Worm (Caenorhabditis elegans) whole organism, young adult: ENCODE data around the gene coa-3.

Source experiments
- B0035.1 ChIP-seq: sonication (generic microtip); optimal IDR thresholded peaks from 2 replicates; lab custom pipeline; 2016; ENCODE audit warnings: missing genetic modification characterization, mild to moderate bottlenecking, missing compliant biosample characterization, missing genotype, missing genetic modification reagents
- B0336.3 ChIP-seq: fragments of 200-800 bp; sonication (Bioruptor generic); IDR thresholded peaks from 2 replicates; pipeline ENCODE4 v1.3.6; 2022; ENCODE audit warnings: missing genetic modification characterization, missing compliant biosample characterization
- F22D6.2 ChIP-seq: sonication (generic microtip); optimal IDR thresholded peaks from 2 replicates; lab custom pipeline; 2016; ENCODE audit warnings: mild to moderate bottlenecking, missing genetic modification characterization, missing compliant biosample characterization
- F52B5.7 ChIP-seq: sonication (generic microtip); optimal IDR thresholded peaks from 2 replicates; lab custom pipeline; 2016; ENCODE audit warnings: mild to moderate bottlenecking, missing genetic modification characterization, missing compliant biosample characterization
- F55B11.4 ChIP-seq: sonication (generic microtip); optimal IDR thresholded peaks from 2 replicates; lab custom pipeline; 2016; ENCODE audit warnings: missing compliant biosample characterization, missing genetic modification characterization, borderline replicate concordance; ENCODE audit not compliant: insufficient read depth
- F57C9.4 ChIP-seq: sonication (generic microtip); optimal IDR thresholded peaks from 2 replicates; lab custom pipeline; 2017; ENCODE audit warnings: mild to moderate bottlenecking, missing genetic modification characterization, missing compliant biosample characterization
- K11D2.4 ChIP-seq: fragments of 200-800 bp; sonication (Bioruptor generic); IDR thresholded peaks from 2 replicates; pipeline ENCODE4 v1.3.6; 2022; ENCODE audit warnings: missing genetic modification reagents, missing genetic modification characterization, missing compliant biosample characterization
- K12H6.12 ChIP-seq: fragments of 200-800 bp; sonication (Bioruptor generic); optimal IDR thresholded peaks from 2 replicates; lab custom pipeline; 2018; ENCODE audit warnings: mild to moderate bottlenecking, missing genetic modification characterization, missing compliant biosample characterization
- T26A5.8 ChIP-seq: sonication (generic microtip); optimal IDR thresholded peaks from 2 replicates; lab custom pipeline; 2016; ENCODE audit warnings: missing genetic modification characterization, missing compliant biosample characterization
- Y67H2A.10 ChIP-seq: fragments of 200-800 bp; sonication (Bioruptor generic); conservative IDR thresholded peaks from 2 replicates; pipeline ENCODE4 v1.3.6; 2022; ENCODE audit warnings: missing genetic modification reagents, missing genetic modification characterization, missing compliant biosample characterization
- ZK185.1 ChIP-seq: sonication (generic microtip); optimal IDR thresholded peaks from 2 replicates; lab custom pipeline; 2016; ENCODE audit warnings: mild to moderate bottlenecking, missing genetic modification characterization, missing compliant biosample characterization; ENCODE audit not compliant: poor library complexity, severe bottlenecking
- attf-6 ChIP-seq: fragments of 200-800 bp; sonication (Bioruptor generic); IDR thresholded peaks from 2 replicates; pipeline ENCODE4 v1.3.6; 2022; ENCODE audit warnings: missing genetic modification reagents, missing genetic modification characterization, missing compliant biosample characterization
- bed-2 ChIP-seq: fragments of 200-800 bp; sonication (Bioruptor generic); IDR thresholded peaks from 2 replicates; pipeline ENCODE4 v1.3.6; 2022; ENCODE audit warnings: missing genetic modification reagents, missing genetic modification characterization, missing compliant biosample characterization
- cebp-1 ChIP-seq, 2 experiments: fragments of 200-800 bp in 1 of 2; sonication (Bioruptor generic) in 1 of 2; sonication (generic microtip) in 1 of 2; IDR thresholded peaks in 1 of 2; optimal IDR thresholded peaks in 1 of 2; 2 replicates each; pipeline versions ENCODE4 v1.3.6 to Lab custom; 2017 to 2022; ENCODE audit warnings: missing compliant biosample characterization in 2 of 2, missing genetic modification characterization in 2 of 2, mild to moderate bottlenecking in 1 of 2, missing genetic modification reagents in 1 of 2, moderate library complexity in 1 of 2
- cebp-2 ChIP-seq: fragments of 200-800 bp; sonication (Bioruptor generic); IDR thresholded peaks from 2 replicates; pipeline ENCODE4 v1.3.6; 2022; ENCODE audit warnings: missing genetic modification characterization, missing compliant biosample characterization
- ceh-40 ChIP-seq: fragments of 200-800 bp; sonication (Bioruptor generic); IDR thresholded peaks from 2 replicates; pipeline ENCODE4 v1.3.6; 2022; ENCODE audit warnings: missing genetic modification characterization, missing compliant biosample characterization
- dpl-1 ChIP-seq: fragments of 150-350 bp; optimal IDR thresholded peaks from 2 replicates; lab custom pipeline; 2014; ENCODE audit warnings: missing biosample characterization, missing genetic modification reagents, missing genetic modification characterization
- egl-18 ChIP-seq: fragments of 200-800 bp; sonication (Bioruptor generic); IDR thresholded peaks from 2 replicates; pipeline ENCODE4 v1.3.6; 2022; ENCODE audit warnings: missing genetic modification reagents, missing genetic modification characterization, missing compliant biosample characterization
- egrh-3 ChIP-seq: fragments of 200-800 bp; sonication (Bioruptor generic); IDR thresholded peaks from 2 replicates; pipeline ENCODE4 v1.3.6; 2022; ENCODE audit warnings: missing genetic modification reagents, missing genetic modification characterization, missing compliant biosample characterization
- ets-4 ChIP-seq: fragments of 200-800 bp; sonication (Bioruptor generic); optimal IDR thresholded peaks from 2 replicates; lab custom pipeline; 2018; ENCODE audit warnings: mild to moderate bottlenecking, missing genetic modification characterization, missing compliant biosample characterization
- him-1 ChIP-seq: sonication (generic microtip); optimal IDR thresholded peaks from 2 replicates; lab custom pipeline; 2016; ENCODE audit warnings: missing genotype, missing genetic modification reagents, missing genetic modification characterization, missing compliant biosample characterization
- hlh-26 ChIP-seq: fragments of 200-800 bp; sonication (Bioruptor generic); conservative IDR thresholded peaks from 2 replicates; pipeline ENCODE4 v1.3.6; 2022; ENCODE audit warnings: missing genetic modification reagents, missing genetic modification characterization, missing compliant biosample characterization
- hmg-20 ChIP-seq: fragments of 200-800 bp; sonication (Bioruptor generic); IDR thresholded peaks from 2 replicates; pipeline ENCODE4 v1.3.6; 2022; ENCODE audit warnings: missing genetic modification reagents, missing genetic modification characterization, missing compliant biosample characterization
- hsf-1 ChIP-seq: fragments of 200-800 bp; sonication (Bioruptor generic); IDR thresholded peaks from 2 replicates; pipeline ENCODE4 v1.3.6; 2022; ENCODE audit warnings: missing genetic modification reagents, missing genetic modification characterization, missing compliant biosample characterization
- let-607 ChIP-seq, 2 experiments: fragments of 200-800 bp in 1 of 2; sonication (Bioruptor generic) in 1 of 2; sonication (generic microtip) in 1 of 2; optimal IDR thresholded peaks; 2 replicates each; lab custom pipeline; 2016 to 2018; ENCODE audit warnings: mild to moderate bottlenecking in 2 of 2, missing compliant biosample characterization in 2 of 2, missing genetic modification characterization in 2 of 2, moderate library complexity in 2 of 2, missing genotype in 1 of 2
- lir-1 ChIP-seq: fragments of 200-800 bp; sonication (Bioruptor generic); conservative IDR thresholded peaks from 2 replicates; pipeline ENCODE4 v1.3.6; 2022; ENCODE audit warnings: missing genetic modification reagents, missing genetic modification characterization, missing compliant biosample characterization
- lsl-1 ChIP-seq: fragments of 200-800 bp; sonication (Bioruptor generic); optimal IDR thresholded peaks from 2 replicates; lab custom pipeline; 2018; ENCODE audit warnings: mild to moderate bottlenecking, missing genetic modification characterization, moderate library complexity, missing compliant biosample characterization
- lsy-27 ChIP-seq: sonication (generic microtip); optimal IDR thresholded peaks from 2 replicates; lab custom pipeline; 2017; ENCODE audit warnings: missing genetic modification characterization, mild to moderate bottlenecking, missing compliant biosample characterization, antibody characterized with exemption, missing genotype, borderline replicate concordance; ENCODE audit not compliant: insufficient read depth
- madf-3 ChIP-seq: fragments of 200-800 bp; sonication (Bioruptor generic); IDR thresholded peaks from 2 replicates; pipeline ENCODE4 v1.3.6; 2022; ENCODE audit warnings: missing genetic modification reagents, missing genetic modification characterization, missing compliant biosample characterization
- mel-28 ChIP-seq: sonication (generic microtip); optimal IDR thresholded peaks from 2 replicates; lab custom pipeline; 2016; ENCODE audit warnings: borderline replicate concordance, mild to moderate bottlenecking, missing genetic modification characterization, missing compliant biosample characterization
- nfya-1 ChIP-seq: sonication (generic microtip); optimal IDR thresholded peaks from 2 replicates; lab custom pipeline; 2017; ENCODE audit warnings: antibody characterized with exemption, missing compliant biosample characterization, missing genetic modification characterization, borderline replicate concordance; ENCODE audit not compliant: insufficient read depth
- nfya-2 ChIP-seq: fragments of 200-800 bp; sonication (Bioruptor generic); IDR thresholded peaks from 2 replicates; pipeline ENCODE4 v1.3.6; 2022; ENCODE audit warnings: missing genetic modification reagents, missing genetic modification characterization, missing compliant biosample characterization
- nhr-179 ChIP-seq: sonication (generic microtip); optimal IDR thresholded peaks from 2 replicates; lab custom pipeline; 2016; ENCODE audit warnings: mild to moderate bottlenecking, missing genetic modification characterization, missing compliant biosample characterization
- nhr-80 ChIP-seq: sonication (generic microtip); optimal IDR thresholded peaks from 2 replicates; lab custom pipeline; 2016; ENCODE audit warnings: missing genetic modification characterization, missing compliant biosample characterization
- pha-4 ChIP-seq: fragments of 150-350 bp; sonication (generic microtip); optimal IDR thresholded peaks from 2 replicates; lab custom pipeline; 2014; ENCODE audit warnings: missing biosample characterization, missing genetic modification reagents, missing genetic modification characterization
- repo-1 ChIP-seq: sonication (generic microtip); optimal IDR thresholded peaks from 2 replicates; lab custom pipeline; 2017; ENCODE audit warnings: mild to moderate bottlenecking, missing genetic modification characterization, missing compliant biosample characterization
- sea-2 ChIP-seq: fragments of 200-800 bp; sonication (Bioruptor generic); IDR thresholded peaks from 2 replicates; pipeline ENCODE4 v1.3.6; 2022; ENCODE audit warnings: missing genetic modification characterization, missing compliant biosample characterization
- snpc-3.4 ChIP-seq: sonication (generic microtip); optimal IDR thresholded peaks from 2 replicates; lab custom pipeline; 2017; ENCODE audit warnings: missing genetic modification characterization, mild to moderate bottlenecking, missing compliant biosample characterization, antibody characterized with exemption, moderate library complexity, missing genotype, missing genetic modification reagents
- somi-1 ChIP-seq: fragments of 200-800 bp; sonication (Bioruptor generic); optimal IDR thresholded peaks from 2 replicates; lab custom pipeline; 2018; ENCODE audit warnings: mild to moderate bottlenecking, missing genetic modification characterization, missing compliant biosample characterization
- sptf-2 ChIP-seq: fragments of 200-800 bp; sonication (Bioruptor generic); optimal IDR thresholded peaks from 2 replicates; lab custom pipeline; 2018; ENCODE audit warnings: mild to moderate bottlenecking, missing genetic modification characterization, missing compliant biosample characterization
- tbx-9 ChIP-seq: sonication (generic microtip); optimal IDR thresholded peaks from 2 replicates; lab custom pipeline; 2016; ENCODE audit warnings: borderline replicate concordance, missing genetic modification characterization, inconsistent platforms, missing compliant biosample characterization
- unc-130 ChIP-seq: sonication (generic microtip); optimal IDR thresholded peaks from 2 replicates; lab custom pipeline; 2016; ENCODE audit warnings: missing genetic modification reagents, missing genetic modification characterization, missing compliant biosample characterization
- unc-62 ChIP-seq: fragments of 150-350 bp; optimal IDR thresholded peaks from 2 replicates; lab custom pipeline; 2014; ENCODE audit warnings: missing biosample characterization, missing genetic modification reagents, missing genetic modification characterization
- xnd-1 ChIP-seq: sonication (generic microtip); optimal IDR thresholded peaks from 2 replicates; lab custom pipeline; 2016; ENCODE audit warnings: missing genotype, missing genetic modification reagents, missing genetic modification characterization, missing compliant biosample characterization
- ztf-6 ChIP-seq: fragments of 200-800 bp; sonication (Bioruptor generic); IDR thresholded peaks from 2 replicates; pipeline ENCODE4 v1.3.6; 2022; ENCODE audit warnings: missing genetic modification reagents, missing genetic modification characterization, missing compliant biosample characterization

The coa-3 gene

ce11 chrII:4604680-4605079 is 2.2 kb upstream of the coa-3 start (continued):
- TF ChIP-seq lsl-1 (GFP tag; lab: Kevin White, UChicago): peak; percentile 99
- no peak for TF ChIP-seq F22D6.2 (tag; lab: Kevin White, UChicago)
- no peak for TF ChIP-seq T26A5.8
- no peak for TF ChIP-seq ZK185.1 (tag; lab: Kevin White, UChicago)
- no peak for TF ChIP-seq B0336.3 (GFP tag; lab: Robert Waterston, UW)
- TF ChIP-seq hmg-20 (GFP tag; lab: Robert Waterston, UW): no peak
- TF ChIP-seq K11D2.4 (GFP tag; lab: Robert Waterston, UW): no peak
- TF ChIP-seq F57C9.4 (tag; lab: Kevin White, UChicago): no peak
- no peak for TF ChIP-seq ztf-6 (GFP tag; lab: Robert Waterston, UW)
- no peak for TF ChIP-seq sptf-2 (GFP tag; lab: Kevin White, UChicago)
- no peak for TF ChIP-seq ets-4
- TF ChIP-seq sea-2 (GFP tag; lab: Robert Waterston, UW): no peak
- no peak for TF ChIP-seq egrh-3
- TF ChIP-seq tbx-9 (tag; lab: Kevin White, UChicago): no peak
- TF ChIP-seq lir-1 (GFP tag; lab: Robert Waterston, UW): no peak
- TF ChIP-seq him-1: peak; percentile 21
- TF ChIP-seq lsy-27 (tag; lab: Kevin White, UChicago): no peak
- no peak for TF ChIP-seq cebp-1 (GFP tag; IDR thresholded peaks at IDR 0.05; lab: Robert Waterston, UW)
- TF ChIP-seq cebp-1 (tag; optimal IDR thresholded peaks at IDR 0.05; lab: Kevin White, UChicago): no peak
- no peak for TF ChIP-seq cebp-2 (GFP tag; lab: Robert Waterston, UW)
- TF ChIP-seq nhr-179 (tag; lab: Kevin White, UChicago): no peak
- TF ChIP-seq somi-1 (GFP tag; lab: Kevin White, UChicago): no peak
- no peak for TF ChIP-seq K12H6.12
- no peak for TF ChIP-seq unc-62 (GFP tag; lab: Kevin White, UChicago)
- TF ChIP-seq nfya-1 (tag; lab: Kevin White, UChicago): no peak
- no peak for TF ChIP-seq mel-28 (tag; lab: Kevin White, UChicago)
- no peak for TF ChIP-seq bed-2 (GFP tag; lab: Robert Waterston, UW)
- TF ChIP-seq hsf-1 (GFP tag; lab: Robert Waterston, UW): peak; percentile 42; the same call in 1 of the 2 replicates

- TF ChIP-seq xnd-1 (no peak), dpl-1 (GFP tag; lab: Kevin White, UChicago) (no peak), hsf-1 (GFP tag; lab: Robert Waterston, UW) (no peak), ceh-40 (GFP tag; lab: Robert Waterston, UW) (no peak), Y67H2A.10 (GFP tag; lab: Robert Waterston, UW) (no peak), F55B11.4 (tag; lab: Kevin White, UChicago) (no peak), sea-2 (GFP tag; lab: Robert Waterston, UW) (no peak), B0035.1 (no peak), nhr-80 (peak; percentile 69), F52B5.7 (tag; lab: Kevin White, UChicago) (no peak), let-607 (tag; optimal IDR thresholded peaks at IDR 0.05; lab: Kevin White, UChicago) (peak in 1 of 2 experiments; percentile 21), hlh-26 (GFP tag; lab: Robert Waterston, UW) (no peak), nhr-179 (tag; lab: Kevin White, UChicago) (no peak), nfya-2 (no peak), snpc-3.4 (tag; lab: Kevin White, UChicago) (no peak), unc-62 (GFP tag; lab: Kevin White, UChicago) (peak; percentile 57), pha-4 (tag; lab: Kevin White, UChicago) (no peak), somi-1 (GFP tag; lab: Kevin White, UChicago) (no peak), repo-1 (tag; lab: Kevin White, UChicago) (no peak), attf-6 (GFP tag; lab: Robert Waterston, UW) (no peak), egl-18 (GFP tag; lab: Robert Waterston, UW) (no peak), unc-130 (no peak), madf-3 (GFP tag; lab: Robert Waterston, UW) (no peak)
These were observed 1.7 kb upstream of the coa-3 start for ce11 chrII:4604149-4604548.
